Worm (Caenorhabditis elegans): ENCODE measurements around the gene F35H10.3.

The F35H10.3 gene

DNA sequence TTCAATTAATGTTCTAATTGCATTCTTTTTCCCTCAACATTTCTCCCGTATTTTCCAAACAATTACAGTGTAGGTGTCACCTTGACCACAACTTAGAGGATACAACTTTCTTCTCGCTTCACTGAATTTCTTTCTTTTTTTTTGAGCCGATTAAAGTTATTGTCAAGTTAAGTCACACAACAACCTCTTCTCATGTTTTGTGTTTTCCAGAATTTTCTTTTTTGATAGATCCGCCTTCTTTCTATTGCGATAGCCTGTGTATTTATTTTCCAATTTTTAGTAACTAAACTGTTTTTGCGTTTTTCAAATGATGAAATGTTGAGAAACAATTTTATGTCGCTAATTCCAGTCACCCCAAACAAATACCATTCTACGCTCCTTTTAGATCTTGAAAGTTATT, at the start of gene F35H10.3:
Gene F35H10.3 (plus strand): TSS at position 301 of the 400 bp plus-strand sequence.
- TF ChIP-seq hlh-15 (tag; optimal IDR thresholded peaks at IDR 0.05) = no peak
- no peak for TF ChIP-seq T23F11.4 (GFP tag; optimal IDR thresholded peaks at IDR 0.05)
- no peak for TF ChIP-seq lim-6 (tag; optimal IDR thresholded peaks at IDR 0.05)
- no peak for TF ChIP-seq ceh-14 (tag; optimal IDR thresholded peaks at IDR 0.05)
- no peak for TF ChIP-seq madf-2 (tag; optimal IDR thresholded peaks at IDR 0.05)
- TF ChIP-seq ceh-34 (tag; optimal IDR thresholded peaks at IDR 0.05) = no peak
- no peak for TF ChIP-seq ceh-48 (tag; optimal IDR thresholded peaks at IDR 0.05)
- TF ChIP-seq nfya-1 (tag; optimal IDR thresholded peaks at IDR 0.05) = no peak
- no peak for TF ChIP-seq pag-3 (tag; optimal IDR thresholded peaks at IDR 0.05; ENCODE audit: borderline replicate concordance)
- no peak for TF ChIP-seq unc-55 (GFP tag; optimal IDR thresholded peaks at IDR 0.05)
- no peak for TF ChIP-seq ceh-6 (GFP tag; optimal IDR thresholded peaks at IDR 0.05)
- no peak for TF ChIP-seq pha-4 (tag; optimal IDR thresholded peaks at IDR 0.05)
- TF ChIP-seq Y22D7AL.16 (tag; optimal IDR thresholded peaks at IDR 0.05) = no peak
- no peak for TF ChIP-seq ref-2 (tag; optimal IDR thresholded peaks at IDR 0.05)
- no peak for TF ChIP-seq F13H6.1 (tag; optimal IDR thresholded peaks at IDR 0.05)

- TF ChIP-seq hlh-6 (tag; optimal IDR thresholded peaks at IDR 0.05) = no peak
- no peak for TF ChIP-seq ceh-9 (tag; optimal IDR thresholded peaks at IDR 0.05)
- TF ChIP-seq pax-1 (tag; optimal IDR thresholded peaks at IDR 0.05) = no peak
- no peak for TF ChIP-seq lim-6 (tag; optimal IDR thresholded peaks at IDR 0.05)
- no peak for TF ChIP-seq hlh-8 (tag; optimal IDR thresholded peaks at IDR 0.05)
- TF ChIP-seq eyg-1 (tag; optimal IDR thresholded peaks at IDR 0.05) = no peak
- no peak for TF ChIP-seq ceh-19 (GFP tag; optimal IDR thresholded peaks at IDR 0.05)
- TF ChIP-seq ets-4 (tag; optimal IDR thresholded peaks at IDR 0.05) = no peak
- TF ChIP-seq ref-2 (tag; optimal IDR thresholded peaks at IDR 0.05) = no peak
- TF ChIP-seq K02D7.2 (tag; optimal IDR thresholded peaks at IDR 0.05) = no peak
- no peak for TF ChIP-seq ceh-18 (tag; optimal IDR thresholded peaks at IDR 0.05)
- no peak for TF ChIP-seq nhr-232 (tag; optimal IDR thresholded peaks at IDR 0.05)
- no peak for TF ChIP-seq T23F11.4 (GFP tag; optimal IDR thresholded peaks at IDR 0.05)
- no peak for TF ChIP-seq pha-4 (tag; optimal IDR thresholded peaks at IDR 0.05)
- TF ChIP-seq pros-1 (tag; optimal IDR thresholded peaks at IDR 0.05) = no peak
Observed at ce11 chrIV:8276609-8277008, 49.2 kb upstream of the F35H10.3 start, which contains the start of gene K07H8.12. Gene K07H8.12, minus strand, starts transcription at chrIV:8276709.

DNA sequence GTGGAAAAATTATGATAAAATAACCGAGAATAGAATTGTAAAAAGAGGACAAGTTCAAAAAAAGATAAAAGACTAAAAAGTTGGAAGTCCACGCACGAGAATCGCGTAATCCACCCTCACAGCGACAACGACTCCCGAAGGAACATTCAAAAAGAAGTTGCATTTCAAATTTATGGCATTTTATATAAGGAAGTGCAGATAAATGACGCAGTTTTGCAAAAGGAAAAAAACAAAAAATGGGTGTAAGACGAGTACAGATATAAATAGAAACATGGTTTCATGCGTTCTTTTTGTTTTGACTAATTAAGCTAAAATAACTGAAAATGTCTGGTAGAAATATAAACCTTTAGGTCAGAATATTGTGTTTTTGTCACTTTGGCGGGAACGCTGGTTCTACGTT, 42.6 kb upstream of the F35H10.3 start:
- TF ChIP-seq ztf-16 (tag; optimal IDR thresholded peaks at IDR 0.05) = no peak

- TF ChIP-seq T23F11.4 (GFP tag; optimal IDR thresholded peaks at IDR 0.05) (no peak), ceh-14 (tag; optimal IDR thresholded peaks at IDR 0.05) (no peak), ttx-3 (tag; optimal IDR thresholded peaks at IDR 0.05) (no peak), dve-1 (tag; optimal IDR thresholded peaks at IDR 0.05) (no peak), hlh-15 (tag; optimal IDR thresholded peaks at IDR 0.05) (no peak), nhr-232 (tag; optimal IDR thresholded peaks at IDR 0.05) (no peak), ceh-31 (tag; optimal IDR thresholded peaks at IDR 0.05) (no peak), C38D4.7 (GFP tag; optimal IDR thresholded peaks at IDR 0.05) (no peak), ceh-24 (tag; optimal IDR thresholded peaks at IDR 0.05) (no peak), ets-4 (tag; optimal IDR thresholded peaks at IDR 0.05) (no peak), tbx-2 (tag; optimal IDR thresholded peaks at IDR 0.05) (no peak), Y22D7AL.16 (tag; optimal IDR thresholded peaks at IDR 0.05) (no peak)
Observed at ce11 chrIV:8286352-8286751, 39.4 kb upstream of the F35H10.3 start, which contains the start of gene K07H8.9. Gene K07H8.9, minus strand, starts transcription at chrIV:8286476.

- no peak for TF ChIP-seq hlh-6 (tag; optimal IDR thresholded peaks at IDR 0.05)
- TF ChIP-seq tbx-2 (tag; optimal IDR thresholded peaks at IDR 0.05) = no peak
- TF ChIP-seq ztf-16 (tag; optimal IDR thresholded peaks at IDR 0.05) = no peak
Observed at ce11 chrIV:8287287-8287686, 38.5 kb upstream of the F35H10.3 start.

DNA sequence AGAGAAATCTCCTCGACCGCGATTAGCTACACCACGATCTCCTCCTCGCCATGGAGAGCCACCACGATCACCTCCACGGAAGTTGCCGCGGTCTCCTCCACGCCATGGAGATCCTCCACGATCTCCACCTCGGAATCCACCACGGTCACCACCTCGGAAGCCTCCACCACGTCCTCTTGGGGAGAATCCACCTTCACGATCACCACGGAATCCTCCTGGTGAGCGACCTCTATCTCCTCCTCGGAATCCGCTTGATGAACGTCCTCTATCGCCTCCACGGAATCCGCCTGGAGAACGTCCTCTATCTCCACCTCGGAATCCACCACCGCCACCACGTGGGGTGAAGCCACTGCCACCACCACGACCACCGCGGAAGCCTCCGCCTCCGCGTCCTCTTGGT, 36.7 kb upstream of the F35H10.3 start:
- TF ChIP-seq pha-4 (tag; optimal IDR thresholded peaks at IDR 0.05) (no peak), unc-55 (GFP tag; optimal IDR thresholded peaks at IDR 0.05) (no peak), lin-11 (tag; optimal IDR thresholded peaks at IDR 0.05) (no peak), npax-4 (tag; optimal IDR thresholded peaks at IDR 0.05) (no peak), fkh-6 (tag; optimal IDR thresholded peaks at IDR 0.05) (no peak), ceh-31 (tag; optimal IDR thresholded peaks at IDR 0.05) (no peak), pax-1 (tag; optimal IDR thresholded peaks at IDR 0.05) (no peak), ceh-48 (tag; optimal IDR thresholded peaks at IDR 0.05) (no peak), che-1 (tag; optimal IDR thresholded peaks at IDR 0.05) (no peak), K02D7.2 (tag; optimal IDR thresholded peaks at IDR 0.05) (no peak), ceh-6 (GFP tag; optimal IDR thresholded peaks at IDR 0.05) (no peak), ceh-9 (tag; optimal IDR thresholded peaks at IDR 0.05) (no peak)

Data from whole organism, late embryonic.